Worm (Caenorhabditis elegans): ENCODE measurements around the gene ints-9.

ce11 chrV:7618114-7618513 lies 42.5 kb downstream of the ints-9 start, which contains the start of gene C50E3.15:
- no peak for TF ChIP-seq nhr-77 (tag; optimal IDR thresholded peaks at IDR 0.05)
- no peak for TF ChIP-seq nhr-12 (tag; optimal IDR thresholded peaks at IDR 0.05)
- TF ChIP-seq ceh-82 (tag; optimal IDR thresholded peaks at IDR 0.05): no peak
- TF ChIP-seq nhr-6 (tag; optimal IDR thresholded peaks at IDR 0.05): no peak
- no peak for TF ChIP-seq lin-39 (tag; optimal IDR thresholded peaks at IDR 0.05)
- no peak for TF ChIP-seq ztf-11 (tag; optimal IDR thresholded peaks at IDR 0.05)
- TF ChIP-seq lin-11 (tag; optimal IDR thresholded peaks at IDR 0.05): no peak
- no peak for TF ChIP-seq nhr-237 (tag; optimal IDR thresholded peaks at IDR 0.05)
- TF ChIP-seq elt-1 (tag; optimal IDR thresholded peaks at IDR 0.05): no peak
- no peak for TF ChIP-seq ama-1 (optimal IDR thresholded peaks at IDR 0.05)
- TF ChIP-seq nhr-21 (tag; optimal IDR thresholded peaks at IDR 0.05): no peak
- TF ChIP-seq mdl-1 (tag; optimal IDR thresholded peaks at IDR 0.05): no peak
- TF ChIP-seq skn-1 (tag; optimal IDR thresholded peaks at IDR 0.05): no peak
